Fruit fly (Drosophila melanogaster) whole organism, wandering third instar larva: ENCODE results near the gene firl.

Source experiments
- Abd-B ChIP-seq: fragments of >200 bp; optimal IDR thresholded peaks from 2 replicates; lab custom pipeline; 2017; ENCODE audit warnings: missing biosample characterization, missing genetic modification characterization
- CG32264 ChIP-seq: fragments of 200-800 bp; sonication (Bioruptor generic); optimal IDR thresholded peaks from 2 replicates; lab custom pipeline; 2016; ENCODE audit warnings: missing biosample characterization, missing genetic modification characterization
- CG9705 ChIP-seq: fragments of 200-800 bp; sonication (Bioruptor generic); optimal IDR thresholded peaks from 2 replicates; lab custom pipeline; 2018; ENCODE audit warnings: missing biosample characterization, mild to moderate bottlenecking, missing genetic modification characterization
- CrebA ChIP-seq: fragments of 200-800 bp; sonication (Bioruptor generic); optimal IDR thresholded peaks from 2 replicates; lab custom pipeline; 2016; ENCODE audit warnings: missing biosample characterization, mild to moderate bottlenecking, missing genetic modification characterization, borderline replicate concordance
- Dif ChIP-seq: fragments of 200-275, 200-300 bp; sonication (Bioruptor generic); optimal IDR thresholded peaks from 2 replicates; lab custom pipeline; 2018; ENCODE audit warnings: missing biosample characterization, missing genetic modification characterization; ENCODE audit not compliant: partially characterized antibody
- HLH106 ChIP-seq: fragments of 200-800 bp; optimal IDR thresholded peaks from 3 replicates; lab custom pipeline; 2019; ENCODE audit warnings: missing biosample characterization, mild to moderate bottlenecking, missing genetic modification characterization, moderate library complexity
- Jra ChIP-seq: sonication (Bioruptor generic); optimal IDR thresholded peaks from 2 replicates; lab custom pipeline; 2016; ENCODE audit warnings: missing biosample characterization, missing genetic modification characterization
- Mio ChIP-seq: sonication (Bioruptor generic); optimal IDR thresholded peaks from 2 replicates; lab custom pipeline; 2016; ENCODE audit warnings: missing biosample characterization, missing genetic modification characterization
- Myc ChIP-seq: fragments of >200 bp; optimal IDR thresholded peaks from 2 replicates; lab custom pipeline; 2017
- N ChIP-seq: fragments of >200 bp; optimal IDR thresholded peaks from 2 replicates; lab custom pipeline; 2018; ENCODE audit warnings: missing biosample characterization, missing external identifiers, missing genetic modification characterization
- OdsH ChIP-seq: fragments of 200-800 bp; sonication (Bioruptor generic); optimal IDR thresholded peaks from 2 replicates; lab custom pipeline; 2016; ENCODE audit warnings: missing biosample characterization, mild to moderate bottlenecking, missing genetic modification characterization
- Rel ChIP-seq, 2 experiments: fragments of 200-800 bp; sonication (Bioruptor generic) in 1 of 2; optimal IDR thresholded peaks; 2 replicates in 1 of 2; 3 replicates in 1 of 2; lab custom pipeline; 2016 to 2019; ENCODE audit warnings: mild to moderate bottlenecking in 2 of 2, missing biosample characterization in 2 of 2, missing genetic modification characterization in 2 of 2, moderate library complexity in 1 of 2
- Sp1 ChIP-seq: fragments of 200-800 bp; sonication (Bioruptor generic); optimal IDR thresholded peaks from 3 replicates; lab custom pipeline; 2019; ENCODE audit warnings: missing biosample characterization, mild to moderate bottlenecking, missing genetic modification characterization, moderate library complexity
- Vsx2 ChIP-seq: fragments of 200-300, 225-300 bp; sonication (Bioruptor generic); optimal IDR thresholded peaks from 2 replicates; lab custom pipeline; 2018; ENCODE audit warnings: missing biosample characterization, missing genetic modification characterization; ENCODE audit not compliant: partially characterized antibody
- br ChIP-seq: fragments of 200-800 bp; sonication (Bioruptor generic); optimal IDR thresholded peaks from 2 replicates; lab custom pipeline; 2016; ENCODE audit warnings: missing biosample characterization, missing genetic modification characterization
- brk ChIP-seq: fragments of 200-800 bp; sonication (Bioruptor generic); optimal IDR thresholded peaks from 2 replicates; lab custom pipeline; 2016; ENCODE audit warnings: missing biosample characterization, mild to moderate bottlenecking, missing genetic modification characterization
- dl ChIP-seq, 2 experiments: fragments of 175-275, 200-275 bp in 1 of 2; fragments of 200-275 bp in 1 of 2; sonication (Bioruptor generic); optimal IDR thresholded peaks; lab custom pipeline; 2018; ENCODE audit warnings: mild to moderate bottlenecking in 2 of 2, missing biosample characterization in 2 of 2, missing genetic modification characterization in 2 of 2, moderate library complexity in 2 of 2; ENCODE audit not compliant: partially characterized antibody in 2 of 2, insufficient read depth in 1 of 2
- dmrt93B ChIP-seq: fragments of 200-800 bp; sonication (Bioruptor generic); optimal IDR thresholded peaks from 2 replicates; lab custom pipeline; 2018; ENCODE audit warnings: missing biosample characterization, mild to moderate bottlenecking, missing genetic modification characterization
- dsf ChIP-seq: sonication (Bioruptor generic); optimal IDR thresholded peaks from 2 replicates; lab custom pipeline; 2016; ENCODE audit warnings: missing biosample characterization, missing genetic modification characterization, borderline replicate concordance
- ey ChIP-seq: fragments of 200-800 bp; sonication (Bioruptor generic); optimal IDR thresholded peaks from 2 replicates; lab custom pipeline; 2016; ENCODE audit warnings: missing biosample characterization, missing genetic modification characterization
- foxo ChIP-seq, 2 experiments: fragments of 200-800 bp; sonication (Bioruptor generic); optimal IDR thresholded peaks; 2 replicates in 1 of 2; 3 replicates in 1 of 2; lab custom pipeline; 2016 to 2017; ENCODE audit warnings: missing biosample characterization in 2 of 2, missing genetic modification characterization in 2 of 2
- fru ChIP-seq: fragments of 200-800 bp; sonication (Bioruptor generic); optimal IDR thresholded peaks from 3 replicates; lab custom pipeline; 2016; ENCODE audit warnings: missing biosample characterization, mild to moderate bottlenecking, missing genetic modification characterization
- h ChIP-seq: fragments of 200-800 bp; sonication (Bioruptor generic); optimal IDR thresholded peaks from 3 replicates; lab custom pipeline; 2016; ENCODE audit warnings: missing biosample characterization, mild to moderate bottlenecking, missing genetic modification characterization
- lola ChIP-seq: fragments of >200 bp; optimal IDR thresholded peaks from 2 replicates; lab custom pipeline; 2017; ENCODE audit warnings: missing biosample characterization, missing genetic modification characterization
- pan ChIP-seq: fragments of >200 bp; optimal IDR thresholded peaks from 2 replicates; lab custom pipeline; 2017
- psq ChIP-seq: fragments of 200-800 bp; sonication (Bioruptor generic); optimal IDR thresholded peaks from 3 replicates; lab custom pipeline; 2017; ENCODE audit warnings: missing biosample characterization, mild to moderate bottlenecking, missing genetic modification characterization, moderate library complexity
- rgr ChIP-seq: fragments of 200-800 bp; sonication (Bioruptor generic); optimal IDR thresholded peaks from 3 replicates; lab custom pipeline; 2016; ENCODE audit warnings: missing biosample characterization, mild to moderate bottlenecking, missing genetic modification characterization
- sage ChIP-seq: fragments of 200-800 bp; sonication (Bioruptor generic); optimal IDR thresholded peaks from 2 replicates; lab custom pipeline; 2016; ENCODE audit warnings: missing biosample characterization, mild to moderate bottlenecking, missing genetic modification characterization
- woc ChIP-seq: sonication (Bioruptor generic); optimal IDR thresholded peaks from 2 replicates; lab custom pipeline; 2016; ENCODE audit warnings: missing biosample characterization, mild to moderate bottlenecking, missing genetic modification characterization

The firl gene

DNA sequence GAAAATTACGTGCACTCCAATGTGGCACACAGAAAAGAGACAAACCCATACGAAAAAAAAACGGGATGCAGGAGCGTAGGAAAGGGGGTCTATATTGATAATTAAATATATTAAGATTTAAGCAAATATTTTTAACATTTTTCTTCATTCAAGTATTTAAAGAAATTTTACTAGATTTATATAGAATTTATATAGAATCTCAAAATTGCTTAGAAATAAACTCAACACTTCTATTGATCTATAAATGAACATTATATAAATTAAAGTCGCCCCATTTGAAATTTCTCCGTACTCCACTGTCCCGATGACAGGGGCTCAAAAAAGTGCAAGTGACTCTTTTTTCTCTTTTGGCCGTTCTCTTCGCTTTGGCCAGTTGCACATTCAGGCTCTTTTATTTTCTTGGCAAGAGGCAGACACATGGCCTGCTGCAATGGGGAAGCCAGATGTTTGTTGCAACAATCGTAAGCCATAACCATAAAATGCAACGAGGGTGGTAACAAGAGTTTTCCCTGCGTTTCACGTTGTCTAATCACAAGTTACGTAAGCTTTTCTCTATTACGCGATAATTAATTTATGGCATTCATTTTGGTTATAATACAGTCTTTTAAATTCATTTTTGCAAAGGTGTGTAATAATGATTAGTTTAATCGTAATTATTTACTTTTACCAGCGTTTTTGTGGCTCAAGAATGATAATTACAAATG, 740 bp downstream of the firl start:
- TF ChIP-seq psq = peak; percentile 80
- TF ChIP-seq lola (GFP tag; lab: Kevin White, UChicago) = no peak
- TF ChIP-seq dmrt93B (GFP tag; lab: Kevin White, UChicago) = peak; percentile 66
- peak; percentile 56 for TF ChIP-seq CG9705 (GFP tag; lab: Kevin White, UChicago)
- no peak for TF ChIP-seq N
- no peak for TF ChIP-seq Rel (GFP tag; optimal IDR thresholded peaks at IDR 0.05; lab: Kevin White, UChicago)
- peak; percentile 66 for TF ChIP-seq Rel (tag; optimal IDR thresholded peaks at IDR 0.05; lab: Kevin White, UChicago)
- TF ChIP-seq brk = no peak
- TF ChIP-seq foxo (GFP tag; optimal IDR thresholded peaks at IDR 0.05; lab: Kevin White, UChicago) = peak in 1 of 2 experiments; percentile 85
- no peak for TF ChIP-seq dsf (GFP tag; lab: Kevin White, UChicago)
- TF ChIP-seq Abd-B (GFP tag; lab: Kevin White, UChicago) = no peak
- peak; percentile 63 for TF ChIP-seq h (GFP tag; lab: Kevin White, UChicago)
- peak; percentile 61 for TF ChIP-seq sage (GFP tag; lab: Kevin White, UChicago)
- TF ChIP-seq ey (GFP tag; lab: Kevin White, UChicago) = peak; percentile 57
- TF ChIP-seq Dif = peak; percentile 6
- peak; percentile 29 for TF ChIP-seq br (GFP tag; lab: Kevin White, UChicago)
- no peak for TF ChIP-seq pan
- TF ChIP-seq Sp1 (GFP tag; lab: Kevin White, UChicago) = peak; percentile 93
- TF ChIP-seq HLH106 (tag; lab: Kevin White, UChicago) = peak; percentile 89
- TF ChIP-seq OdsH = peak; percentile 79
- TF ChIP-seq fru = peak; percentile 81
- peak; percentile 77 for TF ChIP-seq rgr (GFP tag; lab: Kevin White, UChicago)
- peak; percentile 20 for TF ChIP-seq woc (GFP tag; lab: Kevin White, UChicago)

DNA sequence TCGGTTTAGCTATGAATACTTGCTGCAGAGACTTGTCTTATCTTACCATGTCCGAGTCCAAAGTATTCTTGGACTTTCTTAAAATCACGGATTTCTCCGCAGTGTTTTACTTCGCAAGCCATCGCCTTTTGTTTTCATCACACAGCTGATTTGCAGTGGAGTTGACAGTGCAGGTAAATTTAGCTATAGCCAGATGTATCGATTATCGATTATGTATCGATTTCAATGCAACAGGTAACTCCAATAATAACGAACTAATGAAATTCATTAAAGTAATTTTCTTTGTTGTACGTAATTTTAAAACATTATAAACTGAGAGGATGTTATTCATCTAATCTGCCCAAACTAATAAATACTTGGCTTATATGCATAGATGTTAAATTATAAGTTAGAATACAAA, 3.5 kb downstream of the firl start, which contains the start of gene Rab3-GAP:
Rab3-GAP (minus strand) TSS at position 150 of the 400 bp plus-strand sequence.
- no peak for TF ChIP-seq ey (GFP tag; lab: Kevin White, UChicago)
- TF ChIP-seq dmrt93B (GFP tag; lab: Kevin White, UChicago) = no peak
- TF ChIP-seq h (GFP tag; lab: Kevin White, UChicago) = no peak
- TF ChIP-seq dl (GFP tag; optimal IDR thresholded peaks at IDR 0.05; lab: Kevin White, UChicago; ENCODE audit: insufficient read depth in 1 of 2, partially characterized antibody in 2 of 2) = no peak
- TF ChIP-seq CG32264 (GFP tag; lab: Kevin White, UChicago) = no peak
- TF ChIP-seq brk = no peak
- TF ChIP-seq Sp1 (GFP tag; lab: Kevin White, UChicago) = peak; percentile 27
- TF ChIP-seq woc (GFP tag; lab: Kevin White, UChicago) = no peak
- TF ChIP-seq foxo (GFP tag; optimal IDR thresholded peaks at IDR 0.05; lab: Kevin White, UChicago) = peak in 1 of 2 experiments; percentile 28
- peak; percentile 74 for TF ChIP-seq Myc (lab: Kevin White, UChicago)
- TF ChIP-seq Mio (GFP tag; lab: Kevin White, UChicago) = no peak
- TF ChIP-seq Abd-B (GFP tag; lab: Kevin White, UChicago) = no peak
- TF ChIP-seq HLH106 (tag; lab: Kevin White, UChicago) = peak; percentile 24
- TF ChIP-seq Jra (GFP tag; lab: Kevin White, UChicago) = no peak
- TF ChIP-seq OdsH = peak; percentile 5

DNA sequence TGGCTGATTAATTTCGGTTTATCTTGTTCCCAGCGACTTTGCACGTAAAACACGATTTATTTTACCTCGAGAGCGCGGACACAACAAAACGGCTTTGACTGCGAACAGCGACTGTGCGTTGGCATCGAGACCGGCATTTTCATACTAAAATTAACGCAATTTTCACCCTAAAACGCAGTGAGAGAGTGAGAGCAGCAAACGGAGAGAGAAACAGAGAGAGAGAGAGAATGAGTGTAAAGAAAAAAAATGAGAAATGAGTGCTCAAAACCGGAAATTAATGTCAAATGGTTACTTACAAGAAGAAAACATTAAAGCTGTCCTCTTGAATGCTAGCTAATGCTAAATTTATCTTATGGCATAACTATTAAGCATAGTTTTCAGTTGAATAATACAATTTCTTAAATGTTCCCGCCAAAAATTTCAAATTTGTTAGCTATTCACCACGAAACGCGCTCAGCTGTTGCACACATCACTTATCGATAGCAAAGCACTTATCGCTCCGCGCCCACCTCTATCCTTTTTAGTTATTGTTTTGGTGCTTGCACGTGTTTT, 10.7 kb downstream of the firl start, which contains the start of the genes JhI-21, RpL7-like and CG34164:
JhI-21 (minus strand) TSS at position 206 of the 552 bp plus-strand sequence.
RpL7-like (plus strand) TSS at position 490 of the 552 bp plus-strand sequence.
CG34164 (plus strand) TSS at position 512 of the 552 bp plus-strand sequence.
- TF ChIP-seq Myc (lab: Kevin White, UChicago) (peak; percentile 12), N (no peak), Sp1 (GFP tag; lab: Kevin White, UChicago) (peak; percentile 47), HLH106 (tag; lab: Kevin White, UChicago) (no peak), Vsx2 (peak; percentile 72), dl (GFP tag; optimal IDR thresholded peaks at IDR 0.05; lab: Kevin White, UChicago; ENCODE audit: insufficient read depth in 1 of 2, partially characterized antibody in 2 of 2) (peak; percentile 75 to 89), foxo (GFP tag; optimal IDR thresholded peaks at IDR 0.05; lab: Kevin White, UChicago) (peak in 1 of 2 experiments; percentile 6), Dif (peak; percentile 96), h (GFP tag; lab: Kevin White, UChicago) (peak; percentile 7), br (GFP tag; lab: Kevin White, UChicago) (no peak)

DNA sequence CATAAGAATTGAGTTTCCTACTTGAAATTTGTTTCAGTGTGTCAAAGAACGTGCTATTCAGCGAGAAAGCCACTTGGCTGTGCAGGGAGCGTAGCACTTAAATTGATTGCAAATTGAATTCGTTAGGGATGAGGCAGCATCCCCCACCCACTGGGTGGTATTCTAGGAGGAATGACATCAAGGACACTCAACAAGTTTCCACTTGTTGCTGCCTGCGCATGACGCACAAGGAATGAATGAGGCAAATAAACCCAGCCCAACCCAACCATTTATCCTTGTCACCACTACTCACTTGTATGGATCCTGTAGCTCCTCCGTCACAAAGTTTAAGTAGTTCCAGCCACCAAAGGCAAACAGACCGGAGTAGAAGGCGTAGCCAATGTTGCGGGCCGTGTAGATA, 13.2 kb downstream of the firl start:
- TF ChIP-seq CrebA (no peak), dl (GFP tag; optimal IDR thresholded peaks at IDR 0.05; lab: Kevin White, UChicago; ENCODE audit: insufficient read depth in 1 of 2, partially characterized antibody in 2 of 2) (no peak), dsf (GFP tag; lab: Kevin White, UChicago) (no peak)
